Worm (Caenorhabditis elegans): ENCODE measurements around the gene dhs-29.

- TF ChIP-seq elt-2 (tag; optimal IDR thresholded peaks at IDR 0.05) (no peak), tbx-2 (tag; optimal IDR thresholded peaks at IDR 0.05) (no peak), nhr-77 (tag; optimal IDR thresholded peaks at IDR 0.05) (no peak), R02D3.7 (tag; optimal IDR thresholded peaks at IDR 0.05) (no peak), pqm-1 (tag; optimal IDR thresholded peaks at IDR 0.05) (no peak), snpc-4 (tag; optimal IDR thresholded peaks at IDR 0.05) (no peak), unc-62 (GFP tag; optimal IDR thresholded peaks at IDR 0.05) (no peak), ama-1 (optimal IDR thresholded peaks at IDR 0.05) (no peak), ztf-11 (tag; optimal IDR thresholded peaks at IDR 0.05) (no peak), nfya-1 (tag; optimal IDR thresholded peaks at IDR 0.05; ENCODE audit: insufficient read depth) (no peak)
Measured at ce11 chrX:7665401-7665800, 682 bp upstream of the dhs-29 start.
